Worm (Caenorhabditis elegans) whole organism, mixed stage, embryonic: ENCODE measurements around the gene K02A2.1.

Experiments
- M03D4.4 ChIP-seq: sonication (generic microtip); optimal IDR thresholded peaks from 2 replicates; lab custom pipeline; 2017; ENCODE audit warnings: mild to moderate bottlenecking, missing genetic modification characterization, missing compliant biosample characterization
- bed-3 ChIP-seq: fragments of 200-800 bp; sonication (Bioruptor generic); optimal IDR thresholded peaks from 3 replicates; lab custom pipeline; 2018; ENCODE audit warnings: mild to moderate bottlenecking, missing genetic modification characterization, moderate library complexity, missing compliant biosample characterization
- blmp-1 ChIP-seq: fragments of 150-350 bp; optimal IDR thresholded peaks from 2 replicates; lab custom pipeline; 2014; ENCODE audit warnings: missing biosample characterization, missing genetic modification characterization
- ceh-39 ChIP-seq: fragments of 150-350 bp; optimal IDR thresholded peaks from 2 replicates; lab custom pipeline; 2014; ENCODE audit warnings: missing biosample characterization, missing genetic modification characterization
- ceh-43 ChIP-seq: fragments of 200-800 bp; sonication (Bioruptor generic); optimal IDR thresholded peaks from 2 replicates; lab custom pipeline; 2018; ENCODE audit warnings: mild to moderate bottlenecking, missing genetic modification characterization, moderate library complexity, missing compliant biosample characterization
- ceh-83 ChIP-seq: fragments of 200-800 bp; sonication (Bioruptor generic); optimal IDR thresholded peaks from 2 replicates; lab custom pipeline; 2018; ENCODE audit warnings: mild to moderate bottlenecking, missing genetic modification characterization, missing compliant biosample characterization
- ces-1 ChIP-seq: fragments of 150-350 bp; optimal IDR thresholded peaks from 2 replicates; lab custom pipeline; 2014; ENCODE audit warnings: missing biosample characterization, missing genetic modification reagents, missing genetic modification characterization
- drap-1 ChIP-seq: fragments of 200-800 bp; sonication (Bioruptor generic); optimal IDR thresholded peaks from 3 replicates; lab custom pipeline; 2018; ENCODE audit warnings: mild to moderate bottlenecking, missing genetic modification characterization, missing compliant biosample characterization
- elt-1 ChIP-seq: sonication (generic microtip); optimal IDR thresholded peaks from 2 replicates; lab custom pipeline; 2017; ENCODE audit warnings: missing genetic modification characterization, mild to moderate bottlenecking, missing compliant biosample characterization, antibody characterized with exemption, moderate library complexity, borderline replicate concordance; ENCODE audit not compliant: insufficient read depth
- flh-1 ChIP-seq: fragments of 200-800 bp; sonication (Bioruptor generic); optimal IDR thresholded peaks from 2 replicates; lab custom pipeline; 2018; ENCODE audit warnings: mild to moderate bottlenecking, missing genetic modification characterization, moderate library complexity, missing compliant biosample characterization
- hlh-1 ChIP-seq: fragments of 150-350 bp; optimal IDR thresholded peaks from 2 replicates; lab custom pipeline; 2014; ENCODE audit warnings: missing biosample characterization, missing genetic modification reagents, missing genetic modification characterization
- lin-32 ChIP-seq: fragments of 200-800 bp; sonication (Bioruptor generic); optimal IDR thresholded peaks from 2 replicates; lab custom pipeline; 2018; ENCODE audit warnings: mild to moderate bottlenecking, missing genetic modification characterization, missing compliant biosample characterization
- lsy-2 ChIP-seq: fragments of 150-350 bp; optimal IDR thresholded peaks from 2 replicates; lab custom pipeline; 2014; ENCODE audit warnings: missing biosample characterization, missing genetic modification characterization
- mab-5 ChIP-seq: fragments of 150-350 bp; optimal IDR thresholded peaks from 2 replicates; lab custom pipeline; 2014; ENCODE audit warnings: missing biosample characterization, missing genetic modification characterization
- mep-1 ChIP-seq: fragments of 150-350 bp; optimal IDR thresholded peaks from 2 replicates; lab custom pipeline; 2017; ENCODE audit warnings: missing biosample characterization, missing genetic modification reagents, missing genetic modification characterization, inconsistent platforms
- mls-2 ChIP-seq: sonication (generic microtip); optimal IDR thresholded peaks from 2 replicates; lab custom pipeline; 2016; ENCODE audit warnings: mild to moderate bottlenecking, missing genetic modification characterization, moderate library complexity, missing compliant biosample characterization
- nhr-12 ChIP-seq: fragments of 150-350 bp; optimal IDR thresholded peaks from 2 replicates; lab custom pipeline; 2014; ENCODE audit warnings: missing biosample characterization, missing genetic modification characterization
- nhr-2 ChIP-seq: fragments of 150-350 bp; optimal IDR thresholded peaks from 2 replicates; lab custom pipeline; 2014; ENCODE audit warnings: missing biosample characterization, missing genetic modification characterization
- nhr-237 ChIP-seq: fragments of 150-350 bp; optimal IDR thresholded peaks from 2 replicates; lab custom pipeline; 2014; ENCODE audit warnings: missing biosample characterization, missing genetic modification characterization
- nhr-28 ChIP-seq: fragments of 150-350 bp; optimal IDR thresholded peaks from 2 replicates; lab custom pipeline; 2014; ENCODE audit warnings: missing biosample characterization, missing genetic modification characterization
- nhr-76 ChIP-seq: sonication (generic microtip); optimal IDR thresholded peaks from 2 replicates; lab custom pipeline; 2017; ENCODE audit warnings: missing biosample characterization, missing genetic modification characterization
- snpc-4 ChIP-seq: fragments of 150-350 bp; optimal IDR thresholded peaks from 2 replicates; lab custom pipeline; 2014; ENCODE audit warnings: missing biosample characterization, missing genetic modification characterization
- sptf-1 ChIP-seq: sonication (generic microtip); optimal IDR thresholded peaks from 2 replicates; lab custom pipeline; 2017; ENCODE audit warnings: mild to moderate bottlenecking, missing genetic modification characterization, moderate library complexity, missing compliant biosample characterization
- tbx-8 ChIP-seq: fragments of 200-800 bp; sonication (Bioruptor generic); optimal IDR thresholded peaks from 2 replicates; lab custom pipeline; 2018; ENCODE audit warnings: mild to moderate bottlenecking, missing genetic modification characterization, moderate library complexity, missing compliant biosample characterization
- unc-120 ChIP-seq: sonication (generic microtip); optimal IDR thresholded peaks from 2 replicates; lab custom pipeline; 2017; ENCODE audit warnings: missing genetic modification characterization, missing compliant biosample characterization; ENCODE audit not compliant: poor library complexity, severe bottlenecking
- unc-39 ChIP-seq: fragments of 150-350 bp; optimal IDR thresholded peaks from 2 replicates; lab custom pipeline; 2014; ENCODE audit warnings: missing biosample characterization, missing genetic modification characterization
- unc-62 ChIP-seq: fragments of 150-350 bp; optimal IDR thresholded peaks from 2 replicates; lab custom pipeline; 2014; ENCODE audit warnings: missing biosample characterization, missing genetic modification reagents, missing genetic modification characterization
- ztf-11 ChIP-seq: fragments of 150-350 bp; optimal IDR thresholded peaks from 2 replicates; lab custom pipeline; 2014; ENCODE audit warnings: missing biosample characterization, missing genetic modification characterization

K02A2.1 gene

DNA sequence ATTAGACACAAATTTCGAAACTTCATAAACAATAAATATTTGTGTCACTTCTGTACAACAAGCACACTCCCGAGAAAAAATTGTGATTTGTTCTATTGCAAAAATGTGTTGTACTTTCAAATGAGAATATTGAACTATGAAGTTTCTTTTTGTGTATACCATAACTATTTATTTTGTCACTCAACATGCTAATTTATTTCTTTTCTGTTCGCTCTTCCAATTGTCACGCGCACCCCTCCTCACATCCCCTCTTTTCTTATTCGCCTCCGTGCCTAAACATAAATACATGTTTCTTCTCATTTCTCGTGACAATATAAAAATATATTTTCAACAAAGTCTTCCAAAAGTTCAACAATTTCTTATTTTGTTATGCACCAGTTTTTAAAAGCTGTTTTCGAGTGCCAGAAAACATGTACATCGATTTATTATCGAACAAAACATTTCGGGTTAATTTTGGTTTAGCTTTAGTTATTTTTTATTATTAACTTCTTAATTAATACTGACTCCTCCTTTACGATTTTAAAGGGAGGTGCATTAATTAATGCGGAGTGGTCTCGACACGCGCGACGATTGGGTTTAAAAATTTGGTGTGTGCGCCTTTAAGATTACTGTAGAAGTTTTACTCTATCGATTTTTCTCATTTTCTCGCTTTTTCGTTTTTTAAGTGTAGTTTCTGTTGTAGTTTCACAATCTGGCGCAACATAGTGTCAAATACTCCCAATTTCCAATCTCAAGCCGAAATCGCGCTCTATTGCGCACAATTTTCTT is 41.0 kb upstream of the K02A2.1 start:
- TF ChIP-seq nhr-2: no peak
- no peak for TF ChIP-seq ceh-39 (tag; lab: Kevin White, UChicago)
- no peak for TF ChIP-seq M03D4.4
- no peak for TF ChIP-seq snpc-4 (tag; lab: Kevin White, UChicago)
- no peak for TF ChIP-seq unc-62 (GFP tag; lab: Kevin White, UChicago)
- TF ChIP-seq drap-1 (GFP tag; lab: Kevin White, UChicago): no peak
- no peak for TF ChIP-seq ceh-83 (GFP tag; lab: Kevin White, UChicago)
- TF ChIP-seq bed-3 (GFP tag; lab: Kevin White, UChicago): no peak
- TF ChIP-seq nhr-76 (tag; lab: Kevin White, UChicago): no peak
- TF ChIP-seq nhr-28 (tag; lab: Kevin White, UChicago): no peak
- no peak for TF ChIP-seq ces-1 (GFP tag; lab: Kevin White, UChicago)
- no peak for TF ChIP-seq unc-39 (tag; lab: Kevin White, UChicago)
- no peak for TF ChIP-seq blmp-1 (tag; lab: Kevin White, UChicago)
- TF ChIP-seq ceh-43 (GFP tag; lab: Kevin White, UChicago): no peak
- TF ChIP-seq sptf-1 (tag; lab: Kevin White, UChicago): no peak
- no peak for TF ChIP-seq hlh-1 (tag; lab: Kevin White, UChicago)
- no peak for TF ChIP-seq nhr-237 (tag; lab: Kevin White, UChicago)
- TF ChIP-seq mab-5: no peak

DNA sequence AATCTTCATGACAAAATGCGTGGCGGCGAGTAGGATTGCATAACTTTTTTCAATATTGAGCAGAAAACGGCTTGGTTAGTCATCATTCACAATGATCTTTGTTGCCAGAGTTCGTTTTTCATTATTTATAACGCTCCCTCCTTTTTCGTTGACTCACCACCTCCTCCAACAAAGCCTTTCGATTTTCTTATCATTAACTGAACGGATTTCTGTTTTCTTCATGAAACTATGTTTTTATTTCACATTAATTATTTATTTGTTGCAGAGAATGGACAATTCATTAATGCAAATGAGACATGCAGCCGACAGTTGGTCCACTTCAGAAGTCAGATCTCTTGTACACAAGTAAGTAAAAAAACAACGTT is 40.4 kb upstream of the K02A2.1 start, which contains the start of gene bath-44:
TSS of gene bath-44 (plus strand) at position 266 of the 365 bp plus-strand sequence.
- TF ChIP-seq unc-39 (tag; lab: Kevin White, UChicago) (no peak), unc-120 (tag; lab: Kevin White, UChicago) (no peak), ces-1 (GFP tag; lab: Kevin White, UChicago) (no peak), nhr-12 (tag; lab: Kevin White, UChicago) (no peak), nhr-28 (tag; lab: Kevin White, UChicago) (no peak), lin-32 (no peak), flh-1 (GFP tag; lab: Kevin White, UChicago) (no peak), lsy-2 (tag; lab: Kevin White, UChicago) (no peak), ceh-83 (GFP tag; lab: Kevin White, UChicago) (no peak), elt-1 (tag; lab: Kevin White, UChicago) (no peak), hlh-1 (tag; lab: Kevin White, UChicago) (no peak), tbx-8 (GFP tag; lab: Kevin White, UChicago) (no peak), nhr-237 (tag; lab: Kevin White, UChicago) (no peak), snpc-4 (tag; lab: Kevin White, UChicago) (no peak), bed-3 (GFP tag; lab: Kevin White, UChicago) (no peak), ceh-39 (tag; lab: Kevin White, UChicago) (no peak), ceh-43 (GFP tag; lab: Kevin White, UChicago) (no peak)
- TF ChIP-seq, all 35 proteins: peak for 0

DNA sequence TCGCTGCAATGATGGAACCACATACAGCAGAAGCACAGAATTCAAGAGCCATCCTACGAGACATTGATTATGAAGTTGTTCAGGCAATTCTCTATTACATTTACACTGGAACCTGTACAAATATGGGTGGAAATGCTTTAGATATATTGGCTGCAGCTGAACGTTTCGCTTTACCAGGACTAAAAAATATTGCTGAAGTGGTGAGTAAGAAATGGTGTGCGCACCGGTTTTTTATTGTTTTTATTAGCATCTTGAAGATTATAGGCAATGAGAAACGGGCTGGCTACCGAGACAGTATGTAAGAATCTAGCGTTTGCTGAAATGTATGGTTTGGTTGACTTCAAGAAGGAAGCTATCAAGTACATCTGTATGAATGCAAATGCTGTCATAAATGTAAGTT is 39.0 kb upstream of the K02A2.1 start:
- TF ChIP-seq mab-5: no peak
- TF ChIP-seq mls-2 (tag; lab: Kevin White, UChicago): no peak
- no peak for TF ChIP-seq lsy-2 (tag; lab: Kevin White, UChicago)
- TF ChIP-seq sptf-1 (tag; lab: Kevin White, UChicago): no peak
- TF ChIP-seq flh-1 (GFP tag; lab: Kevin White, UChicago): no peak
- TF ChIP-seq unc-120 (tag; lab: Kevin White, UChicago): no peak
- TF ChIP-seq mep-1: no peak

DNA sequence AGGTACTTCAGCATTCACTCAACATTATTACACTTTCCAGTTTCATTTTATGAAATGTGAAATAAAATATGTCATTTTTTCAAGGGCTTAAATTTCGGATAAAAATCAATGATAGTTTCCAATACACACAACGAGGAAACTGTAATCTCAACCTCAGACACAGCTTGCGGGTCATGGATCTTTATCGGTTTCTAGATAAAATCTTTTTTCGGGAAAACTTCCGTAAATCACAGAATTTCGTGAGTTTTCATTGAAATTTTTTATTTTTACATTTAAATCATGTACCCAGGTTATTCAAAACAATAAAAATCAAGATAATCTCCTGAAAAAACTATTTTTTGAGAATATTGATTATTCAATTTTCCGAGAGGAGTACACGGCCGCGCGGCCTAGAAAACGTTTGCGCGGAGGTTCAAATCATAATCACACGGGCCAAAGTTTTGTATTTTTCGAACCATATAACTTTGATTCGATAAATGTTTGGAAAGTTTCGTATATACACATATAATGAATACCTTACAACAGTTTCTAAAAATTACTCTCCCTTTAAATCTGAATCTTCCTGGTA is 37.7 kb upstream of the K02A2.1 start:
- no peak for TF ChIP-seq ztf-11 (tag; lab: Kevin White, UChicago)
- TF ChIP-seq mab-5: no peak
- TF ChIP-seq mls-2 (tag; lab: Kevin White, UChicago): no peak
- TF ChIP-seq nhr-28 (tag; lab: Kevin White, UChicago): no peak
- peak; percentile 81 for TF ChIP-seq elt-1 (tag; lab: Kevin White, UChicago)

DNA sequence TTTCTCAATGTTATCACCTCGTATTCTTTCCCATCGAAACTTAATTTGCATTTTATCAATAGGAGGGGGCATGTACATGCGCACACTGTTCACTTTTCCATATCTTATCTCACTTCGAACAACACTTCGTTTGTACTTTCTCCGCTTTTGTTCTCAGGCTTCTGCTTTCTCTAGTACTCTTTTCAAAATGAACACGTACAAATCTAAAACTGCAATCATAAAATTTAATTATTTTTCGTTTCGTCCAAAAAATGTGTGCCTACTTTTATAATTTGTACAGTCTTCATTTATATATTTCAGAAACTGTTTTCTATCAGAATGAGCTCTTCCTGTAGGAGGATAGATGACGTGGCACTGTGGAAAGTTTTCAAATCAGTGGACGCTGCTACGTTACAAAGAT is 36.3 kb upstream of the K02A2.1 start, which contains the start of gene C07D10.1:
TSS of gene C07D10.1 (plus strand) at position 301 of the 400 bp plus-strand sequence.
- TF ChIP-seq hlh-1 (tag; lab: Kevin White, UChicago): no peak
- TF ChIP-seq ces-1 (GFP tag; lab: Kevin White, UChicago): no peak
- no peak for TF ChIP-seq ceh-83 (GFP tag; lab: Kevin White, UChicago)
- no peak for TF ChIP-seq nhr-76 (tag; lab: Kevin White, UChicago)
- TF ChIP-seq, all 35 proteins: peak for 0
